Fruit fly (Drosophila melanogaster) whole organism, embryonic: ENCODE results near the gene CG46313.

Source experiments
- Abd-B ChIP-seq: fragments of 200-800 bp; sonication (Bioruptor generic); optimal IDR thresholded peaks from 2 replicates; lab custom pipeline; 2018; ENCODE audit warnings: missing biosample characterization, mild to moderate bottlenecking, missing genetic modification characterization, moderate library complexity
- Awh ChIP-seq: fragments of 200-800 bp; sonication (Bioruptor generic); IDR thresholded peaks from 2 replicates; pipeline ENCODE4, ENCODE4 v1.3.6; 2022; ENCODE audit warnings: missing biosample characterization, missing genetic modification characterization
- Blimp-1 ChIP-seq: fragments of 200-800 bp; sonication (Bioruptor generic); optimal IDR thresholded peaks from 3 replicates; lab custom pipeline; 2018; ENCODE audit warnings: missing biosample characterization, missing genetic modification characterization, mild to moderate bottlenecking, moderate library complexity, missing genetic modification reagents
- CG10959 ChIP-seq: fragments of 200-800 bp; sonication (Bioruptor generic); IDR thresholded peaks from 2 replicates; pipeline ENCODE4 v1.3.6; 2022; ENCODE audit warnings: missing biosample characterization, missing genetic modification characterization
- CG11085 ChIP-seq: fragments of 200-800 bp; sonication (Bioruptor generic); IDR thresholded peaks from 2 replicates; pipeline ENCODE4 v1.3.6; 2022; ENCODE audit warnings: missing biosample characterization, missing genetic modification characterization
- CG11093 ChIP-seq: fragments of 200-800 bp; sonication (Bioruptor generic); IDR thresholded peaks from 3 replicates; pipeline ENCODE4 v1.3.6; 2022; ENCODE audit warnings: missing biosample characterization, missing genetic modification characterization
- CG12391 ChIP-seq: fragments of 200-800 bp; sonication (Bioruptor generic); optimal IDR thresholded peaks from 3 replicates; lab custom pipeline; 2018; ENCODE audit warnings: missing biosample characterization, mild to moderate bottlenecking, missing genetic modification characterization, moderate library complexity
- CG13624 ChIP-seq: fragments of 200-800 bp; sonication (Bioruptor generic); optimal IDR thresholded peaks from 2 replicates; lab custom pipeline; 2016; ENCODE audit warnings: missing biosample characterization, missing genetic modification characterization
- CG14710 ChIP-seq: fragments of 200-800 bp; sonication (Bioruptor generic); optimal IDR thresholded peaks from 3 replicates; lab custom pipeline; 2019; ENCODE audit warnings: missing biosample characterization, mild to moderate bottlenecking, missing genetic modification characterization, moderate library complexity
- CG15601 ChIP-seq: fragments of 200-800 bp; sonication (Bioruptor generic); optimal IDR thresholded peaks from 3 replicates; lab custom pipeline; 2019; ENCODE audit warnings: missing biosample characterization, mild to moderate bottlenecking, missing genetic modification characterization, moderate library complexity
- CG17186 ChIP-seq: fragments of 200-800 bp; sonication (Bioruptor generic); optimal IDR thresholded peaks from 3 replicates; lab custom pipeline; 2017; ENCODE audit warnings: missing biosample characterization, missing genetic modification reagents, missing genetic modification characterization
- CG18599 ChIP-seq: fragments of 200-800 bp; sonication (Bioruptor generic); optimal IDR thresholded peaks from 3 replicates; lab custom pipeline; 2017; ENCODE audit warnings: missing biosample characterization, missing genetic modification characterization, mild to moderate bottlenecking, moderate library complexity, missing genetic modification reagents
- CG2116 ChIP-seq: fragments of 200-800 bp; sonication (Bioruptor generic); optimal IDR thresholded peaks from 3 replicates; lab custom pipeline; 2018; ENCODE audit warnings: missing biosample characterization, mild to moderate bottlenecking, missing genetic modification characterization
- CG32767 ChIP-seq: fragments of 200-800 bp; sonication (Bioruptor generic); IDR thresholded peaks from 2 replicates; pipeline ENCODE4 v1.3.6; 2022; ENCODE audit warnings: missing biosample characterization, missing genetic modification characterization
- CG3281 ChIP-seq: fragments of 200-800 bp; sonication (Bioruptor generic); optimal IDR thresholded peaks from 3 replicates; lab custom pipeline; 2017; ENCODE audit warnings: missing biosample characterization, mild to moderate bottlenecking, missing genetic modification characterization
- CG33213 ChIP-seq: fragments of 200-800 bp; sonication (Bioruptor generic); optimal IDR thresholded peaks from 3 replicates; lab custom pipeline; 2016; ENCODE audit warnings: missing biosample characterization, missing genetic modification characterization
- CG34376 ChIP-seq: fragments of 200-800 bp; sonication (Bioruptor generic); optimal IDR thresholded peaks from 2 replicates; lab custom pipeline; 2018; ENCODE audit warnings: missing biosample characterization, mild to moderate bottlenecking, missing genetic modification characterization
- CG3995 ChIP-seq: fragments of 200-800 bp; sonication (Bioruptor generic); optimal IDR thresholded peaks from 3 replicates; lab custom pipeline; 2016; ENCODE audit warnings: missing biosample characterization, missing genetic modification characterization
- CG4404 ChIP-seq: fragments of 200-800 bp; sonication (Bioruptor generic); IDR thresholded peaks from 2 replicates; pipeline ENCODE4 v1.3.6; 2022; ENCODE audit warnings: missing biosample characterization, missing genetic modification characterization
- CG4820 ChIP-seq: fragments of 200-800 bp; sonication (Bioruptor generic); optimal IDR thresholded peaks from 3 replicates; lab custom pipeline; 2016; ENCODE audit warnings: missing biosample characterization, missing genetic modification characterization
- CG6254 ChIP-seq: fragments of 200-800 bp; sonication (Bioruptor generic); optimal IDR thresholded peaks from 3 replicates; lab custom pipeline; 2017; ENCODE audit warnings: mild to moderate bottlenecking, missing biosample characterization, missing genetic modification reagents, missing genetic modification characterization
- CG7786 ChIP-seq: fragments of 200-800 bp; sonication (Bioruptor generic); optimal IDR thresholded peaks from 2 replicates; lab custom pipeline; 2016; ENCODE audit warnings: missing biosample characterization, missing genetic modification characterization
- CG9817 ChIP-seq: fragments of 200-800 bp; sonication (Bioruptor generic); optimal IDR thresholded peaks from 2 replicates; lab custom pipeline; 2018; ENCODE audit warnings: missing biosample characterization, mild to moderate bottlenecking, missing genetic modification characterization, moderate library complexity
- ERR ChIP-seq: fragments of 200-800 bp; sonication (Bioruptor generic); optimal IDR thresholded peaks from 2 replicates; lab custom pipeline; 2016; ENCODE audit warnings: missing biosample characterization, missing genetic modification characterization
- Fer3 ChIP-seq: fragments of 200-800 bp; sonication (Bioruptor generic); optimal IDR thresholded peaks from 2 replicates; lab custom pipeline; 2018; ENCODE audit warnings: missing biosample characterization, mild to moderate bottlenecking, missing genetic modification characterization, moderate library complexity
- NfI ChIP-seq: fragments of 200-800 bp; sonication (Bioruptor generic); optimal IDR thresholded peaks from 3 replicates; lab custom pipeline; 2018; ENCODE audit warnings: missing biosample characterization, mild to moderate bottlenecking, missing genetic modification characterization, moderate library complexity
- Six4 ChIP-seq: fragments of 200-800 bp; sonication (Bioruptor generic); optimal IDR thresholded peaks from 2 replicates; lab custom pipeline; 2016; ENCODE audit warnings: missing biosample characterization, missing genetic modification characterization
- Sox102F ChIP-seq: fragments of 200-800 bp; sonication (Bioruptor generic); optimal IDR thresholded peaks from 2 replicates; lab custom pipeline; 2018; ENCODE audit warnings: missing biosample characterization, mild to moderate bottlenecking, missing genetic modification characterization, moderate library complexity
- TFAM ChIP-seq: fragments of 200-800 bp; sonication (Bioruptor generic); optimal IDR thresholded peaks from 2 replicates; lab custom pipeline; 2017; ENCODE audit warnings: missing biosample characterization, missing genetic modification characterization, inconsistent platforms
- YL-1 ChIP-seq: fragments of 200-800 bp; sonication (Bioruptor generic); optimal IDR thresholded peaks from 3 replicates; lab custom pipeline; 2017; ENCODE audit warnings: missing biosample characterization, mild to moderate bottlenecking, missing genetic modification characterization
- aop ChIP-seq: fragments of 200-800 bp; sonication (Bioruptor generic); IDR thresholded peaks from 2 replicates; pipeline ENCODE4 v1.3.6; 2022; ENCODE audit warnings: missing biosample characterization, missing genetic modification characterization
- ap ChIP-seq: fragments of 200-800 bp; sonication (Bioruptor generic); IDR thresholded peaks from 2 replicates; pipeline ENCODE4 v1.3.6; 2022; ENCODE audit warnings: missing biosample characterization, missing genetic modification characterization
- az2 ChIP-seq: fragments of 200-800 bp; sonication (Bioruptor generic); optimal IDR thresholded peaks from 3 replicates; lab custom pipeline; 2016; ENCODE audit warnings: missing biosample characterization, missing genetic modification characterization
- chif ChIP-seq, 2 experiments: fragments of 200-800 bp; sonication (Bioruptor generic); optimal IDR thresholded peaks; 3 replicates each; lab custom pipeline; 2016; ENCODE audit warnings: missing biosample characterization in 2 of 2, missing genetic modification characterization in 2 of 2
- corto ChIP-seq: fragments of 200-800 bp; sonication (Bioruptor generic); optimal IDR thresholded peaks from 2 replicates; lab custom pipeline; 2016; ENCODE audit warnings: missing biosample characterization, mild to moderate bottlenecking, missing genetic modification characterization, moderate library complexity
- fu2 ChIP-seq: fragments of 200-800 bp; sonication (Bioruptor generic); optimal IDR thresholded peaks from 2 replicates; lab custom pipeline; 2016; ENCODE audit warnings: missing biosample characterization, missing genetic modification characterization
- gsb ChIP-seq: fragments of 200-800 bp; sonication (Bioruptor generic); IDR thresholded peaks from 2 replicates; pipeline ENCODE4 v1.3.6; 2022; ENCODE audit warnings: missing biosample characterization, missing genetic modification characterization
- her ChIP-seq: fragments of 200-800 bp; sonication (Bioruptor generic); optimal IDR thresholded peaks from 2 replicates; lab custom pipeline; 2016; ENCODE audit warnings: missing biosample characterization, missing genetic modification characterization
- ind ChIP-seq: fragments of 200-800 bp; sonication (Bioruptor generic); optimal IDR thresholded peaks from 3 replicates; lab custom pipeline; 2016; ENCODE audit warnings: missing biosample characterization, missing genetic modification characterization
- kah ChIP-seq: fragments of 200-800 bp; sonication (Bioruptor generic); optimal IDR thresholded peaks from 2 replicates; lab custom pipeline; 2018; ENCODE audit warnings: missing biosample characterization, mild to moderate bottlenecking, missing genetic modification characterization
- luna ChIP-seq: fragments of 200-800 bp; sonication (Bioruptor generic); optimal IDR thresholded peaks from 2 replicates; lab custom pipeline; 2016; ENCODE audit warnings: missing biosample characterization, missing genetic modification characterization
- pb ChIP-seq: fragments of 200-800 bp; sonication (Bioruptor generic); optimal IDR thresholded peaks from 3 replicates; lab custom pipeline; 2016; ENCODE audit warnings: missing biosample characterization, missing genetic modification characterization
- peb ChIP-seq: fragments of 200-800 bp; sonication (Bioruptor generic); IDR thresholded peaks from 2 replicates; pipeline ENCODE4 v1.3.6; 2022; ENCODE audit warnings: missing biosample characterization, missing genetic modification characterization
- pum ChIP-seq: fragments of 200-800 bp; sonication (Bioruptor generic); optimal IDR thresholded peaks from 2 replicates; lab custom pipeline; 2016; ENCODE audit warnings: missing biosample characterization, missing genetic modification characterization
- sd ChIP-seq: fragments of 200-800 bp; sonication (Bioruptor generic); optimal IDR thresholded peaks from 3 replicates; lab custom pipeline; 2018; ENCODE audit warnings: missing biosample characterization, mild to moderate bottlenecking, missing genetic modification characterization, moderate library complexity
- sisA ChIP-seq: fragments of 200-800 bp; sonication (Bioruptor generic); IDR thresholded peaks from 2 replicates; pipeline ENCODE4 v1.3.6; 2022; ENCODE audit warnings: missing biosample characterization, missing genetic modification characterization
- tna ChIP-seq: fragments of 200-800 bp; sonication (Bioruptor generic); IDR thresholded peaks from 2 replicates; pipeline ENCODE4 v1.3.6; 2022; ENCODE audit warnings: missing biosample characterization, missing genetic modification characterization; ENCODE audit not compliant: partially characterized antibody
- trem ChIP-seq: fragments of 200-800 bp; optimal IDR thresholded peaks from 3 replicates; lab custom pipeline; 2019; ENCODE audit warnings: missing biosample characterization, mild to moderate bottlenecking, missing genetic modification characterization, moderate library complexity
- vvl ChIP-seq: fragments of 200-800 bp; sonication (Bioruptor generic); IDR thresholded peaks from 2 replicates; pipeline ENCODE4 v1.3.6; 2022; ENCODE audit warnings: missing biosample characterization, missing genetic modification characterization
- wek ChIP-seq: fragments of 200-800 bp; sonication (Bioruptor generic); optimal IDR thresholded peaks from 3 replicates; lab custom pipeline; 2018; ENCODE audit warnings: missing biosample characterization, mild to moderate bottlenecking, missing genetic modification characterization, moderate library complexity
- zen2 ChIP-seq: fragments of 200-800 bp; sonication (Bioruptor generic); IDR thresholded peaks from 3 replicates; pipeline ENCODE4 v1.3.6; 2022; ENCODE audit warnings: missing biosample characterization, missing genetic modification characterization; ENCODE audit not compliant: partially characterized antibody

CG46313 gene

DNA sequence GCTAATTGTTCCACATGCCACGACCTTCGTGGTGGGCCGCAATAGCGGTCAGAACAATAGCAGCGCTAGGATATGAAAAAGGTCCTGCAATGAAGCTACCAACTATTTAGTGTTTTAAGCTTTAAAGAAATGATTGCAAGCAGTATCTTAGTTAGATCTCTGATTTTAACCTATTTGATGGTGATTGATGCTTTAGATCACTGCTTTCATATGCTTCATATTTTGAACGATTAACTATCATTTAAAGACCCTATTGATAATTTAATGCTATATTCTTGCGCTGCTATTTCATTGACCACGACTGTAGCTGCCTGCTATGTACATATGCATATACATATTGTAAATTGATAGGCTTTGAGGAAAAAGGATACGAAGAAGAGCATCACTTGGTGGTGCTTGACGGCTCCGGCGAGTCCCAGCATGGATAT is 14.6 kb upstream of the CG46313 start (continued):
- TF ChIP-seq tna (GFP tag; lab: Robert Waterston, UW) (no peak), ERR (GFP tag; lab: Kevin White, UChicago) (peak; percentile 60), pb (GFP tag; lab: Kevin White, UChicago) (no peak), CG11085 (GFP tag; lab: Robert Waterston, UW) (no peak), luna (GFP tag; lab: Kevin White, UChicago) (peak; percentile 30), CG4820 (peak; percentile 79), peb (GFP tag; lab: Robert Waterston, UW) (no peak), Blimp-1 (GFP tag; lab: Kevin White, UChicago) (peak; percentile 75), CG3281 (peak; percentile 82), CG4404 (GFP tag; lab: Robert Waterston, UW) (peak; percentile 54), CG10959 (GFP tag; lab: Robert Waterston, UW) (peak; percentile 58; the same call in 1 of the 2 replicates), pum (GFP tag; lab: Kevin White, UChicago) (peak; percentile 40), CG7786 (peak; percentile 8), CG17186 (GFP tag; lab: Kevin White, UChicago) (no peak), gsb (GFP tag; lab: Robert Waterston, UW) (no peak), chif (GFP tag; optimal IDR thresholded peaks at IDR 0.05; lab: Kevin White, UChicago) (no peak), CG11093 (GFP tag; lab: Robert Waterston, UW) (peak; percentile 56; the same call in 1 of the 3 replicates), kah (GFP tag; lab: Kevin White, UChicago) (peak; percentile 56), Awh (GFP tag; lab: Robert Waterston, UW) (no peak), CG2116 (GFP tag; lab: Kevin White, UChicago) (no peak), CG18599 (peak; percentile 89), CG34376 (GFP tag; lab: Kevin White, UChicago) (no peak), Six4 (peak; percentile 70), sisA (GFP tag; lab: Robert Waterston, UW) (peak; percentile 52), CG13624 (GFP tag; lab: Kevin White, UChicago) (peak; percentile 87), az2 (GFP tag; lab: Kevin White, UChicago) (peak; percentile 12), corto (GFP tag; lab: Kevin White, UChicago) (no peak), CG32767 (GFP tag; lab: Robert Waterston, UW) (no peak), fu2 (GFP tag; lab: Kevin White, UChicago) (peak; percentile 32), CG9817 (tag; lab: Kevin White, UChicago) (no peak), TFAM (GFP tag; lab: Kevin White, UChicago) (peak; percentile 24), NfI (GFP tag; lab: Kevin White, UChicago) (peak; percentile 13), YL-1 (GFP tag; lab: Kevin White, UChicago) (no peak), aop (GFP tag; lab: Robert Waterston, UW) (no peak), CG15601 (tag; lab: Kevin White, UChicago) (peak; percentile 8), CG33213 (GFP tag; lab: Kevin White, UChicago) (peak; percentile 81), Sox102F (GFP tag; lab: Kevin White, UChicago) (peak; percentile 51), sd (tag; lab: Kevin White, UChicago) (no peak), her (GFP tag; lab: Kevin White, UChicago) (peak; percentile 35), vvl (GFP tag; lab: Robert Waterston, UW) (peak; percentile 72), CG3995 (no peak), Abd-B (GFP tag; lab: Kevin White, UChicago) (peak; percentile 79), CG12391 (tag; lab: Kevin White, UChicago) (peak; percentile 32), wek (GFP tag; lab: Kevin White, UChicago) (no peak), Fer3 (tag; lab: Kevin White, UChicago) (peak; percentile 83), ap (GFP tag; lab: Robert Waterston, UW) (no peak), CG14710 (tag; lab: Kevin White, UChicago) (peak; percentile 77), zen2 (GFP tag; lab: Robert Waterston, UW) (no peak), trem (peak; percentile 72), ind (GFP tag; lab: Kevin White, UChicago) (peak; percentile 80), CG6254 (peak; percentile 71)
